Fruit fly (Drosophila melanogaster): ENCODE data around the gene ND-B17.
"Not testable (repeated sequence)": the region's sequence is repeated elsewhere in the genome, so short reads cannot be mapped to it uniquely, and the experiment has no call there.

ND-B17 gene

DNA sequence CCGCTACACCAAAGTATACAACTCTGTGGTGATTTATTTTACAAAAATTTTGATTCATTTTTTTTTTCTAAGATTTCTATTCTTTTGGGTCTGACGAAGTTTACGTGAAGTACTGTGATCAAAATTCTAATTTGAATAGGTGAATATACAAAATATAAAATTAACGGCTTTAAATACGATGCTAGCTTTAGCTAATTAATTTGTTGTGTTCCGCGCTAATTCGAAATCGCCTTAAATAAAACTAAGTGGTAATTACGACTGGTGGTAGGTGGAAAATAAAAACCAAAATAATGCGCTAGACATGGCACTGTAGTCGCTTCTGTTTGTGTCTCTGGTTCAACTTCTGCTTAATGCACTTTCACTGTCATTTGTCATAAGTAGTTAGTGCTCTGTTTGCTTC lies 39.9 kb downstream of the ND-B17 start, which contains the start of gene CG43924:
Gene CG43924, minus strand, starts transcription at position 101 of the 400 bp plus-strand sequence.
- not testable (repeated sequence) for TF ChIP-seq CG9705, ey, Hr78 (GFP tag; optimal IDR thresholded peaks at IDR 0.05)

dm6 chr2L:15704871-15705270 lies 46.0 kb downstream of the ND-B17 start, which contains the start of gene CG31827:
Gene CG31827 (plus strand): TSS chr2L:15705171.
- not testable (repeated sequence) for TF ChIP-seq h (GFP tag; optimal IDR thresholded peaks at IDR 0.05); Dif (GFP tag; optimal IDR thresholded peaks at IDR 0.05; ENCODE audit: partially characterized antibody); Vsx2 (GFP tag; optimal IDR thresholded peaks at IDR 0.05; ENCODE audit: partially characterized antibody)

Measured in whole organism, wandering third instar larva.